Fruit fly (Drosophila melanogaster): ENCODE data around the gene gammaTub37C.

- TF ChIP-seq CG8478 (optimal IDR thresholded peaks at IDR 0.05), result no peak
- TF ChIP-seq CTCF (optimal IDR thresholded peaks at IDR 0.05), result no peak
Measured at dm6 chr2L:19162330-19163100, 23.0 kb downstream of the gammaTub37C start.

Data from S2 (cell line).